Worm (Caenorhabditis elegans): ENCODE measurements around the gene ulp-4.

Gene ulp-4

ce11 chrII:8091528-8091927, 38.2 kb upstream of the ulp-4 start:
- TF ChIP-seq nhr-43 (tag; optimal IDR thresholded peaks at IDR 0.05; ENCODE audit: poor library complexity, severe bottlenecking) (peak; percentile 67), hmg-11 (tag; optimal IDR thresholded peaks at IDR 0.05) (no peak), daf-12 (tag; optimal IDR thresholded peaks at IDR 0.05) (no peak), egl-27 (tag; optimal IDR thresholded peaks at IDR 0.05) (no peak), eor-1 (tag; optimal IDR thresholded peaks at IDR 0.05) (no peak), nhr-12 (tag; optimal IDR thresholded peaks at IDR 0.05) (no peak), elt-2 (tag; optimal IDR thresholded peaks at IDR 0.05) (peak; percentile 53), ZK546.5 (tag; optimal IDR thresholded peaks at IDR 0.05) (no peak), sea-2 (GFP tag; optimal IDR thresholded peaks at IDR 0.05) (no peak), ztf-11 (tag; optimal IDR thresholded peaks at IDR 0.05) (no peak), nfya-1 (tag; optimal IDR thresholded peaks at IDR 0.05; ENCODE audit: insufficient read depth) (peak; percentile 69), mml-1 (tag; optimal IDR thresholded peaks at IDR 0.05) (no peak), ama-1 (optimal IDR thresholded peaks at IDR 0.05) (peak; percentile 88), lsy-12 (tag; optimal IDR thresholded peaks at IDR 0.05) (peak; percentile 31), unc-62 (GFP tag; optimal IDR thresholded peaks at IDR 0.05) (no peak), R02D3.7 (tag; optimal IDR thresholded peaks at IDR 0.05) (peak; percentile 4), elt-1 (tag; optimal IDR thresholded peaks at IDR 0.05) (no peak), pqm-1 (tag; optimal IDR thresholded peaks at IDR 0.05) (peak; percentile 65), nhr-28 (tag; optimal IDR thresholded peaks at IDR 0.05) (no peak), ceh-16 (tag; optimal IDR thresholded peaks at IDR 0.05) (no peak), fkh-10 (GFP tag; optimal IDR thresholded peaks at IDR 0.05) (no peak), nhr-77 (tag; optimal IDR thresholded peaks at IDR 0.05) (no peak), nhr-23 (tag; optimal IDR thresholded peaks at IDR 0.05) (peak; percentile 41), elt-3 (tag; optimal IDR thresholded peaks at IDR 0.05) (peak in 1 of 3 experiments; percentile 43), ceh-9 (tag; optimal IDR thresholded peaks at IDR 0.05) (no peak), tbx-2 (tag; optimal IDR thresholded peaks at IDR 0.05) (no peak), nhr-67 (tag; optimal IDR thresholded peaks at IDR 0.05) (no peak), pha-4 (tag; optimal IDR thresholded peaks at IDR 0.05) (no peak), fkh-2 (tag; optimal IDR thresholded peaks at IDR 0.05) (no peak), ceh-82 (tag; optimal IDR thresholded peaks at IDR 0.05) (no peak), nhr-237 (tag; optimal IDR thresholded peaks at IDR 0.05) (no peak), fos-1 (tag; optimal IDR thresholded peaks at IDR 0.05) (no peak), skn-1 (tag; optimal IDR thresholded peaks at IDR 0.05) (peak; percentile 0), nhr-76 (tag; optimal IDR thresholded peaks at IDR 0.05) (no peak), nhr-25 (tag; optimal IDR thresholded peaks at IDR 0.05) (peak; percentile 71), snpc-4 (tag; optimal IDR thresholded peaks at IDR 0.05) (peak; percentile 98), unc-39 (tag; optimal IDR thresholded peaks at IDR 0.05) (no peak), mdl-1 (tag; optimal IDR thresholded peaks at IDR 0.05) (no peak), lin-39 (tag; optimal IDR thresholded peaks at IDR 0.05) (peak; percentile 76), lin-15B (tag; optimal IDR thresholded peaks at IDR 0.05) (peak; percentile 54), aly-2 (tag; optimal IDR thresholded peaks at IDR 0.05) (no peak), egl-5 (tag; optimal IDR thresholded peaks at IDR 0.05) (no peak), nhr-11 (tag; optimal IDR thresholded peaks at IDR 0.05) (no peak), ztf-4 (tag; optimal IDR thresholded peaks at IDR 0.05) (no peak), jun-1 (tag; optimal IDR thresholded peaks at IDR 0.05) (peak; percentile 9), ceh-28 (tag; optimal IDR thresholded peaks at IDR 0.05) (no peak), zag-1 (tag; optimal IDR thresholded peaks at IDR 0.05) (no peak)

- TF ChIP-seq fkh-10 (GFP tag; optimal IDR thresholded peaks at IDR 0.05) (no peak), ztf-11 (tag; optimal IDR thresholded peaks at IDR 0.05) (no peak), lin-15B (tag; optimal IDR thresholded peaks at IDR 0.05) (no peak), pqm-1 (tag; optimal IDR thresholded peaks at IDR 0.05) (no peak), R02D3.7 (tag; optimal IDR thresholded peaks at IDR 0.05) (no peak), snpc-4 (tag; optimal IDR thresholded peaks at IDR 0.05) (no peak), lsy-12 (tag; optimal IDR thresholded peaks at IDR 0.05) (no peak), skn-1 (tag; optimal IDR thresholded peaks at IDR 0.05) (no peak), ceh-16 (tag; optimal IDR thresholded peaks at IDR 0.05) (no peak), pha-4 (tag; optimal IDR thresholded peaks at IDR 0.05) (no peak), nhr-11 (tag; optimal IDR thresholded peaks at IDR 0.05) (no peak), sea-2 (GFP tag; optimal IDR thresholded peaks at IDR 0.05) (no peak), fos-1 (tag; optimal IDR thresholded peaks at IDR 0.05) (no peak)
Observed at ce11 chrII:8092537-8092936, 37.2 kb upstream of the ulp-4 start, which contains the start of gene ltd-1. ltd-1 (minus strand) TSS chrII:8092754.
